Worm (Caenorhabditis elegans): ENCODE data around the gene pqn-76.
"Not testable (repeated sequence)": the region's sequence is repeated elsewhere in the genome, so short reads cannot be mapped to it uniquely, and the experiment has no call there.

Gene pqn-76

ce11 chrIV:15578786-15579185 lies at the start of gene pqn-76:
Gene pqn-76, plus strand, starts transcription at chrIV:15579086.
- not testable (repeated sequence) for TF ChIP-seq unc-62 (GFP tag; optimal IDR thresholded peaks at IDR 0.05); sma-9 (GFP tag; optimal IDR thresholded peaks at IDR 0.05); sma-9 (tag; optimal IDR thresholded peaks at IDR 0.05); ztf-4 (tag; optimal IDR thresholded peaks at IDR 0.05)

ce11 chrIV:15530486-15530885 lies 48.4 kb upstream of the pqn-76 start:
- peak in 1 of 2 experiments; percentile 74 for TF ChIP-seq lsy-2 (tag; optimal IDR thresholded peaks at IDR 0.05)

- TF ChIP-seq aly-2 (tag; optimal IDR thresholded peaks at IDR 0.05) (no peak), ceh-82 (tag; optimal IDR thresholded peaks at IDR 0.05) (no peak)
Observed at ce11 chrIV:15537338-15537737, 41.5 kb upstream of the pqn-76 start.

- TF ChIP-seq peb-1 (tag; optimal IDR thresholded peaks at IDR 0.05) (no peak), dmd-4 (tag; optimal IDR thresholded peaks at IDR 0.05) (no peak), nhr-77 (tag; optimal IDR thresholded peaks at IDR 0.05) (no peak), unc-39 (tag; optimal IDR thresholded peaks at IDR 0.05) (no peak), elt-1 (tag; optimal IDR thresholded peaks at IDR 0.05) (no peak), alr-1 (tag; optimal IDR thresholded peaks at IDR 0.05) (no peak), nhr-11 (tag; optimal IDR thresholded peaks at IDR 0.05) (no peak)
Observed at ce11 chrIV:15539447-15539994, 39.4 kb upstream of the pqn-76 start, which contains the start of gene Y73F8A.35. Gene Y73F8A.35, minus strand, starts transcription at chrIV:15539944.

- TF ChIP-seq lin-11 (tag; optimal IDR thresholded peaks at IDR 0.05) (no peak), nhr-77 (tag; optimal IDR thresholded peaks at IDR 0.05) (no peak), ztf-4 (tag; optimal IDR thresholded peaks at IDR 0.05) (no peak), mdl-1 (tag; optimal IDR thresholded peaks at IDR 0.05) (no peak), fos-1 (tag; optimal IDR thresholded peaks at IDR 0.05) (no peak), dmd-4 (tag; optimal IDR thresholded peaks at IDR 0.05) (no peak), alr-1 (tag; optimal IDR thresholded peaks at IDR 0.05) (no peak), ztf-11 (tag; optimal IDR thresholded peaks at IDR 0.05) (no peak), crh-2 (tag; optimal IDR thresholded peaks at IDR 0.05) (no peak), sma-3 (GFP tag; optimal IDR thresholded peaks at IDR 0.05) (no peak), ceh-16 (tag; optimal IDR thresholded peaks at IDR 0.05) (no peak), snpc-4 (tag; optimal IDR thresholded peaks at IDR 0.05) (no peak), nhr-10 (tag; optimal IDR thresholded peaks at IDR 0.05) (no peak), nhr-11 (tag; optimal IDR thresholded peaks at IDR 0.05) (no peak), R02D3.7 (tag; optimal IDR thresholded peaks at IDR 0.05) (no peak), mbf-1 (tag; optimal IDR thresholded peaks at IDR 0.05) (no peak), nhr-23 (tag; optimal IDR thresholded peaks at IDR 0.05) (no peak)
Observed at ce11 chrIV:15554771-15555170, 24.1 kb upstream of the pqn-76 start.

- TF ChIP-seq fos-1 (tag; optimal IDR thresholded peaks at IDR 0.05) (peak; percentile 72), gmeb-1 (tag; optimal IDR thresholded peaks at IDR 0.05) (peak; percentile 5), lsy-2 (tag; optimal IDR thresholded peaks at IDR 0.05) (peak in 1 of 2 experiments; percentile 1), nhr-25 (tag; optimal IDR thresholded peaks at IDR 0.05) (no peak), nhr-23 (tag; optimal IDR thresholded peaks at IDR 0.05) (no peak)
Observed at ce11 chrIV:15559065-15559464, 19.8 kb upstream of the pqn-76 start.

- TF ChIP-seq ceh-82 (tag; optimal IDR thresholded peaks at IDR 0.05) (no peak), mdl-1 (tag; optimal IDR thresholded peaks at IDR 0.05) (no peak), F13H6.1 (tag; optimal IDR thresholded peaks at IDR 0.05) (peak; percentile 41), Y55F3AM.14 (GFP tag; optimal IDR thresholded peaks at IDR 0.05) (no peak), nhr-21 (tag; optimal IDR thresholded peaks at IDR 0.05) (no peak), lin-11 (tag; optimal IDR thresholded peaks at IDR 0.05) (no peak), gmeb-1 (tag; optimal IDR thresholded peaks at IDR 0.05) (no peak), snpc-4 (tag; optimal IDR thresholded peaks at IDR 0.05) (no peak), nhr-23 (tag; optimal IDR thresholded peaks at IDR 0.05) (no peak), elt-3 (tag; optimal IDR thresholded peaks at IDR 0.05) (no peak), unc-55 (GFP tag; optimal IDR thresholded peaks at IDR 0.05) (peak; percentile 97), sem-4 (tag; optimal IDR thresholded peaks at IDR 0.05) (peak; percentile 66), nhr-25 (tag; optimal IDR thresholded peaks at IDR 0.05) (no peak), mab-5 (tag; optimal IDR thresholded peaks at IDR 0.05) (no peak), ztf-11 (tag; optimal IDR thresholded peaks at IDR 0.05) (no peak), ama-1 (optimal IDR thresholded peaks at IDR 0.05) (no peak), zag-1 (tag; optimal IDR thresholded peaks at IDR 0.05) (peak; percentile 68), ztf-4 (tag; optimal IDR thresholded peaks at IDR 0.05) (no peak), ZK546.5 (tag; optimal IDR thresholded peaks at IDR 0.05) (no peak), ceh-16 (tag; optimal IDR thresholded peaks at IDR 0.05) (no peak), R02D3.7 (tag; optimal IDR thresholded peaks at IDR 0.05) (no peak), dmd-4 (tag; optimal IDR thresholded peaks at IDR 0.05) (no peak), egl-27 (tag; optimal IDR thresholded peaks at IDR 0.05) (peak; percentile 25), lin-39 (tag; optimal IDR thresholded peaks at IDR 0.05) (no peak), sma-3 (GFP tag; optimal IDR thresholded peaks at IDR 0.05) (no peak), unc-39 (tag; optimal IDR thresholded peaks at IDR 0.05) (no peak), alr-1 (tag; optimal IDR thresholded peaks at IDR 0.05) (no peak), crh-2 (tag; optimal IDR thresholded peaks at IDR 0.05) (peak; percentile 39), peb-1 (tag; optimal IDR thresholded peaks at IDR 0.05) (no peak)
Observed at ce11 chrIV:15561223-15561656, 17.6 kb upstream of the pqn-76 start.

Measured in whole organism, L2 larva.